Fruit fly (Drosophila melanogaster) whole organism, embryonic: Measurements from ENCODE around the gene CG13258.
A peak's percentile ranks its signal among the peaks of the same experiment; 100 is the strongest.

Experiments used
- CG16815 ChIP-seq: fragments of 200-800 bp; sonication (Bioruptor generic); optimal IDR thresholded peaks from 3 replicates; lab custom pipeline; 2017; ENCODE audit warnings: missing biosample characterization, mild to moderate bottlenecking, missing genetic modification characterization
- CG30020 ChIP-seq: fragments of 200-800 bp; optimal IDR thresholded peaks from 2 replicates; lab custom pipeline; 2019; ENCODE audit warnings: missing biosample characterization, mild to moderate bottlenecking, missing genetic modification characterization, moderate library complexity
- CG30431 ChIP-seq: fragments of 200-800 bp; sonication (Bioruptor generic); optimal IDR thresholded peaks from 2 replicates; lab custom pipeline; 2017; ENCODE audit warnings: missing biosample characterization, missing genetic modification characterization
- CG9609 ChIP-seq: fragments of 200-800 bp; sonication (Bioruptor generic); optimal IDR thresholded peaks from 3 replicates; lab custom pipeline; 2016; ENCODE audit warnings: missing biosample characterization, missing genetic modification characterization
- Doc3 ChIP-seq: fragments of 200-800 bp; sonication (Bioruptor generic); IDR thresholded peaks from 3 replicates; pipeline ENCODE4 v1.3.6; 2022; ENCODE audit warnings: missing biosample characterization, missing genetic modification characterization; ENCODE audit not compliant: partially characterized antibody
- Ets97D ChIP-seq: fragments of 200-800 bp; sonication (Bioruptor generic); optimal IDR thresholded peaks from 3 replicates; lab custom pipeline; 2016; ENCODE audit warnings: missing biosample characterization, missing genetic modification characterization
- Rfx ChIP-seq: fragments of 200-800 bp; sonication (Bioruptor generic); IDR thresholded peaks from 2 replicates; pipeline ENCODE4 v1.3.6; 2022; ENCODE audit warnings: missing biosample characterization, missing genetic modification characterization
- Taf1 ChIP-seq: fragments of 200-800 bp; sonication (Bioruptor generic); IDR thresholded peaks from 2 replicates; pipeline ENCODE4 v1.3.6; 2022; ENCODE audit warnings: missing biosample characterization, missing genetic modification characterization
- ap ChIP-seq: fragments of 200-800 bp; sonication (Bioruptor generic); IDR thresholded peaks from 2 replicates; pipeline ENCODE4 v1.3.6; 2022; ENCODE audit warnings: missing biosample characterization, missing genetic modification characterization
- sima ChIP-seq: fragments of 200-800 bp; sonication (Bioruptor generic); optimal IDR thresholded peaks from 2 replicates; lab custom pipeline; 2016; ENCODE audit warnings: missing biosample characterization, missing genetic modification characterization

- TF ChIP-seq Taf1 (GFP tag; lab: Robert Waterston, UW) (peak; percentile 64; the same call in 1 of the 2 replicates), Doc3 (GFP tag; lab: Robert Waterston, UW) (peak; percentile 97), CG16815 (GFP tag; lab: Kevin White, UChicago) (peak; percentile 16), CG9609 (GFP tag; lab: Kevin White, UChicago) (peak; percentile 8), CG30431 (GFP tag; lab: Kevin White, UChicago) (no peak), Ets97D (GFP tag; lab: Kevin White, UChicago) (peak; percentile 62), ap (peak; percentile 72), sima (GFP tag; lab: Kevin White, UChicago) (no peak), Rfx (peak; percentile 76), CG30020 (tag; lab: Kevin White, UChicago) (peak; percentile 74)
Measured at dm6 chr2L:16257227-16258071, 35.4 kb downstream of the CG13258 start, which contains the start of the genes PRL-1 and EndoGI.
